Fruit fly (Drosophila melanogaster) whole organism, pupa: ENCODE measurements around the gene CG15547.

Experiments used
- CG12605 ChIP-seq: fragments of 200-800 bp; sonication (Bioruptor generic); IDR thresholded peaks from 2 replicates; pipeline ENCODE4 v1.3.6; 2022; ENCODE audit warnings: missing biosample characterization, missing genetic modification characterization
- CG34367 ChIP-seq: fragments of 200-800 bp; sonication (Bioruptor generic); optimal IDR thresholded peaks from 2 replicates; lab custom pipeline; 2018; ENCODE audit warnings: missing biosample characterization, mild to moderate bottlenecking, missing genetic modification characterization
- EcR ChIP-seq: fragments of 200-800 bp; sonication (Bioruptor generic); optimal IDR thresholded peaks from 3 replicates; lab custom pipeline; 2019; ENCODE audit warnings: missing biosample characterization, missing genetic modification characterization, mild to moderate bottlenecking, moderate library complexity, missing genetic modification reagents
- Pif1A ChIP-seq: fragments of 200-800 bp; sonication (Bioruptor generic); optimal IDR thresholded peaks from 3 replicates; lab custom pipeline; 2016; ENCODE audit warnings: missing biosample characterization, missing genetic modification characterization

- no peak for TF ChIP-seq EcR (GFP tag; lab: Kevin White, UChicago)
- no peak for TF ChIP-seq CG34367 (tag; lab: Kevin White, UChicago)
- TF ChIP-seq CG12605: no peak
- no peak for TF ChIP-seq Pif1A (GFP tag; lab: Kevin White, UChicago)
These were observed 26.7 kb downstream of the CG15547 start for dm6 chr3R:30856596-30856995.
